Worm (Caenorhabditis elegans) whole organism, L4/young adult: ENCODE measurements around the gene M04D8.8.

Experiments used
- W03F9.2 ChIP-seq: fragments of 150-350 bp; optimal IDR thresholded peaks from 2 replicates; lab custom pipeline; 2014; ENCODE audit warnings: missing biosample characterization, missing genetic modification characterization
- him-1 ChIP-seq: sonication (generic microtip); optimal IDR thresholded peaks from 2 replicates; lab custom pipeline; 2016; ENCODE audit warnings: missing genotype, missing genetic modification reagents, missing genetic modification characterization, missing compliant biosample characterization

ce11 chrIII:10057518-10057917, 23.5 kb downstream of the M04D8.8 start, which contains the start of gene T16G12.4:
- TF ChIP-seq him-1: no peak
- no peak for TF ChIP-seq W03F9.2
